Worm (Caenorhabditis elegans) whole organism, L3 larva: ENCODE results near the gene mrps-9.

ENCODE experiments used
- aly-2 ChIP-seq: fragments of 150-350 bp; optimal IDR thresholded peaks from 2 replicates; lab custom pipeline; 2014; ENCODE audit warnings: missing biosample characterization, missing genetic modification characterization
- ama-1 ChIP-seq: fragments of 150-350 bp; optimal IDR thresholded peaks from 2 replicates; lab custom pipeline; 2018
- lsy-12 ChIP-seq: sonication (generic microtip); optimal IDR thresholded peaks from 2 replicates; lab custom pipeline; 2016; ENCODE audit warnings: mild to moderate bottlenecking, missing genetic modification characterization, missing compliant biosample characterization
- skn-1 ChIP-seq: fragments of 150-350 bp; optimal IDR thresholded peaks from 2 replicates; lab custom pipeline; 2014; ENCODE audit warnings: missing biosample characterization, missing genetic modification characterization

ce11 chrIII:8220081-8220480, 45.8 kb upstream of the mrps-9 start:
- TF ChIP-seq lsy-12 (tag; lab: Kevin White, UChicago) = no peak
- TF ChIP-seq skn-1 (tag; lab: Kevin White, UChicago) = no peak
- no peak for TF ChIP-seq ama-1 (lab: Kevin White, UChicago)
- no peak for TF ChIP-seq aly-2 (tag; lab: Kevin White, UChicago)
